Worm (Caenorhabditis elegans) whole organism, late embryonic: ENCODE measurements around the gene nhr-236.

Experiments
- C08G9.2 ChIP-seq: sonication (generic microtip); optimal IDR thresholded peaks from 2 replicates; lab custom pipeline; 2016; ENCODE audit warnings: mild to moderate bottlenecking, missing genetic modification characterization, moderate library complexity, missing compliant biosample characterization
- F13H6.1 ChIP-seq: sonication (generic microtip); optimal IDR thresholded peaks from 2 replicates; lab custom pipeline; 2016; ENCODE audit warnings: missing genetic modification characterization, missing compliant biosample characterization
- K02D7.2 ChIP-seq: sonication (generic microtip); optimal IDR thresholded peaks from 2 replicates; lab custom pipeline; 2017; ENCODE audit warnings: mild to moderate bottlenecking, missing genetic modification characterization, missing compliant biosample characterization
- K09A11.1 ChIP-seq: sonication (generic microtip); optimal IDR thresholded peaks from 2 replicates; lab custom pipeline; 2017; ENCODE audit warnings: antibody characterized with exemption, mild to moderate bottlenecking, missing genetic modification characterization, missing compliant biosample characterization; ENCODE audit not compliant: insufficient read depth
- Y22D7AL.16 ChIP-seq: sonication (generic microtip); optimal IDR thresholded peaks from 2 replicates; lab custom pipeline; 2016; ENCODE audit warnings: missing genetic modification characterization, missing compliant biosample characterization
- ceh-14 ChIP-seq: sonication (generic microtip); optimal IDR thresholded peaks from 2 replicates; lab custom pipeline; 2016; ENCODE audit warnings: missing genotype, missing genetic modification characterization, missing compliant biosample characterization
- ceh-19 ChIP-seq: fragments of 200-800 bp; sonication (Bioruptor generic); optimal IDR thresholded peaks from 2 replicates; lab custom pipeline; 2018; ENCODE audit warnings: mild to moderate bottlenecking, missing genetic modification characterization, missing compliant biosample characterization
- ceh-2 ChIP-seq: sonication (generic microtip); optimal IDR thresholded peaks from 2 replicates; lab custom pipeline; 2016; ENCODE audit warnings: missing genotype, missing genetic modification characterization, missing compliant biosample characterization
- ceh-22 ChIP-seq: sonication (generic microtip); optimal IDR thresholded peaks from 2 replicates; lab custom pipeline; 2017; ENCODE audit warnings: missing biosample characterization, missing genetic modification characterization
- ceh-31 ChIP-seq: sonication (generic microtip); optimal IDR thresholded peaks from 2 replicates; lab custom pipeline; 2016; ENCODE audit warnings: missing genetic modification characterization, missing compliant biosample characterization
- ceh-48 ChIP-seq: sonication (generic microtip); optimal IDR thresholded peaks from 2 replicates; lab custom pipeline; 2016; ENCODE audit warnings: missing genetic modification characterization, inconsistent platforms, missing compliant biosample characterization
- ceh-9 ChIP-seq: sonication (generic microtip); optimal IDR thresholded peaks from 2 replicates; lab custom pipeline; 2016; ENCODE audit warnings: mild to moderate bottlenecking, missing genetic modification characterization, inconsistent platforms, missing compliant biosample characterization
- che-1 ChIP-seq: sonication (generic microtip); optimal IDR thresholded peaks from 2 replicates; lab custom pipeline; 2016; ENCODE audit warnings: mild to moderate bottlenecking, missing genetic modification characterization, missing compliant biosample characterization
- dve-1 ChIP-seq: sonication (generic microtip); optimal IDR thresholded peaks from 2 replicates; lab custom pipeline; 2017; ENCODE audit warnings: antibody characterized with exemption, mild to moderate bottlenecking, missing genetic modification characterization, missing compliant biosample characterization
- elt-2 ChIP-seq: sonication (generic microtip); optimal IDR thresholded peaks from 2 replicates; lab custom pipeline; 2016; ENCODE audit warnings: missing genetic modification reagents, missing genetic modification characterization, missing compliant biosample characterization
- elt-4 ChIP-seq: sonication (generic microtip); optimal IDR thresholded peaks from 2 replicates; lab custom pipeline; 2016; ENCODE audit warnings: missing genetic modification characterization, missing compliant biosample characterization
- ets-4 ChIP-seq: sonication (generic microtip); optimal IDR thresholded peaks from 2 replicates; lab custom pipeline; 2016; ENCODE audit warnings: missing genetic modification characterization, missing compliant biosample characterization
- eyg-1 ChIP-seq: sonication (generic microtip); optimal IDR thresholded peaks from 2 replicates; lab custom pipeline; 2016; ENCODE audit warnings: missing genotype, missing genetic modification characterization, missing compliant biosample characterization
- fkh-10 ChIP-seq: fragments of 150-350 bp; optimal IDR thresholded peaks from 2 replicates; lab custom pipeline; 2014; ENCODE audit warnings: missing biosample characterization, missing genetic modification reagents, missing genetic modification characterization
- fkh-6 ChIP-seq: sonication (generic microtip); optimal IDR thresholded peaks from 2 replicates; lab custom pipeline; 2016; ENCODE audit warnings: missing genetic modification characterization, missing compliant biosample characterization
- hlh-30 ChIP-seq: sonication (generic microtip); optimal IDR thresholded peaks from 2 replicates; lab custom pipeline; 2017; ENCODE audit warnings: antibody characterized with exemption, missing genetic modification characterization, missing compliant biosample characterization; ENCODE audit not compliant: insufficient read depth
- hlh-6 ChIP-seq: sonication (generic microtip); optimal IDR thresholded peaks from 2 replicates; lab custom pipeline; 2016; ENCODE audit warnings: missing genotype, missing genetic modification characterization, missing compliant biosample characterization
- madf-2 ChIP-seq: sonication (generic microtip); optimal IDR thresholded peaks from 2 replicates; lab custom pipeline; 2017; ENCODE audit warnings: missing genetic modification characterization, missing compliant biosample characterization
- mec-3 ChIP-seq: sonication (generic microtip); optimal IDR thresholded peaks from 2 replicates; lab custom pipeline; 2016; ENCODE audit warnings: borderline replicate concordance, missing genetic modification characterization, missing compliant biosample characterization
- nfya-1 ChIP-seq: sonication (generic microtip); optimal IDR thresholded peaks from 2 replicates; lab custom pipeline; 2017; ENCODE audit warnings: missing genetic modification characterization, mild to moderate bottlenecking, missing compliant biosample characterization, antibody characterized with exemption, moderate library complexity
- nhr-11 ChIP-seq: fragments of 150-350 bp; optimal IDR thresholded peaks from 2 replicates; lab custom pipeline; 2014; ENCODE audit warnings: missing biosample characterization, missing genetic modification characterization
- odd-2 ChIP-seq: sonication (generic microtip); optimal IDR thresholded peaks from 2 replicates; lab custom pipeline; 2017; ENCODE audit warnings: antibody characterized with exemption, mild to moderate bottlenecking, missing genetic modification characterization, missing compliant biosample characterization
- pat-9 ChIP-seq: fragments of 200-800 bp; sonication (Bioruptor generic); optimal IDR thresholded peaks from 2 replicates; lab custom pipeline; 2018; ENCODE audit warnings: mild to moderate bottlenecking, missing genetic modification characterization, moderate library complexity, missing compliant biosample characterization
- pax-1 ChIP-seq: fragments of 150-350 bp; optimal IDR thresholded peaks from 2 replicates; lab custom pipeline; 2014; ENCODE audit warnings: missing biosample characterization, missing genetic modification characterization
- pqm-1 ChIP-seq: sonication (generic microtip); optimal IDR thresholded peaks from 2 replicates; lab custom pipeline; 2016; ENCODE audit warnings: missing genetic modification characterization, missing compliant biosample characterization
- pros-1 ChIP-seq: fragments of 150-350 bp; optimal IDR thresholded peaks from 2 replicates; lab custom pipeline; 2014; ENCODE audit warnings: missing biosample characterization, missing genetic modification reagents, missing genetic modification characterization
- rnt-1 ChIP-seq: sonication (generic microtip); optimal IDR thresholded peaks from 2 replicates; lab custom pipeline; 2016; ENCODE audit warnings: missing genetic modification characterization, missing compliant biosample characterization
- tbx-2 ChIP-seq: sonication (generic microtip); optimal IDR thresholded peaks from 2 replicates; lab custom pipeline; 2016; ENCODE audit warnings: missing genetic modification characterization, missing compliant biosample characterization
- tbx-7 ChIP-seq: sonication (generic microtip); optimal IDR thresholded peaks from 2 replicates; lab custom pipeline; 2016; ENCODE audit warnings: missing genotype, missing genetic modification characterization, missing compliant biosample characterization
- ttx-3 ChIP-seq: sonication (generic microtip); optimal IDR thresholded peaks from 2 replicates; lab custom pipeline; 2016; ENCODE audit warnings: missing genetic modification reagents, missing genetic modification characterization, missing compliant biosample characterization
- unc-42 ChIP-seq: sonication (generic microtip); optimal IDR thresholded peaks from 2 replicates; lab custom pipeline; 2016; ENCODE audit warnings: missing genotype, missing genetic modification characterization, missing compliant biosample characterization
- zip-5 ChIP-seq: sonication (generic microtip); optimal IDR thresholded peaks from 2 replicates; lab custom pipeline; 2016; ENCODE audit warnings: missing genetic modification characterization, missing compliant biosample characterization

The nhr-236 gene

ce11 chrIV:2321546-2321945 is 7.9 kb downstream of the nhr-236 start:
- TF ChIP-seq nfya-1 (tag; lab: Kevin White, UChicago) (peak; percentile 24), ceh-9 (tag; lab: Kevin White, UChicago) (no peak)

DNA sequence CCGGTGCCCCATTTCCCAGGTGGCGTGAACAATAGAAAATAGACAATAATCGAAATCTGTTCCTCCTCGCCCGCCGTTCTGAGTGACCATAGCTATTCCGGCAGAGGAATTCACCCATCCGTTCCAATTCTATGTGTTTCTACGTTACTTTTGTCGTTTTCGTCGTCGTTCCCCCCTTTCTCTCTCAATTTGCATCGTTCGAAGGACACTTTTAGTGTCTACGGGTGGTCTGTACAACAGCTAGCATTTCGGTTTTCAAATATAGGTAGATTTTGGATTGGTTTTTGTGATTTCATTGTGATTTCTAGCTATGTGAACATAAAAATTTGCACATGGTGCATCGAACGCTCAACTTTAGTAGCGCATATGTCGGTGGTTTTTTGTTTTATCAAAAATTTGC is 9.4 kb downstream of the nhr-236 start:
- TF ChIP-seq che-1 (no peak), eyg-1 (tag; lab: Kevin White, UChicago) (no peak), F13H6.1 (tag; lab: Kevin White, UChicago) (no peak), pros-1 (no peak), nfya-1 (tag; lab: Kevin White, UChicago) (no peak), elt-2 (tag; lab: Kevin White, UChicago) (no peak), ceh-22 (no peak)
- TF ChIP-seq, all 69 proteins: peak for 0

DNA sequence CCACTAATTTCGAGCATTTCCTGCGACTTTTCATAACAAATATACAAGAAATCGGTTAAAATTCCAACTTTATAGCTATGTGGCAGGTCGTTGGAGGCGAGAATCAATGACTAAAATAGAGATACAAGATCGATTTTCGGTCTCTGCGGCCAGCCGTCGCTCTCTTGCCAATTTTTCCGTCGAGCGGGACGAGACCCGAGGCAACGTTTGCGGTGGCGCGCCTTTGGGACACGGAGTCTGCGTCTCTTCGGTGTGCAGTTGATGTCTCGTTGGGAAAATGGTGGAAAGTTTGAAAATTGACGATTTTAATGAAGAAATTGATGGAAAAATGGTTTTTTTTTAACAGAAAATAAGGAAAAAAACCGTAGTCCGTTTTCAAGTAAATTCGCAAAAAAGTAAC is 12.6 kb downstream of the nhr-236 start:
- TF ChIP-seq tbx-2, result peak; percentile 26
- no peak for TF ChIP-seq ttx-3 (tag; lab: Kevin White, UChicago)
- peak; percentile 2 for TF ChIP-seq ceh-31 (tag; lab: Kevin White, UChicago)
- no peak for TF ChIP-seq pax-1 (tag; lab: Kevin White, UChicago)
- TF ChIP-seq hlh-6 (tag; lab: Kevin White, UChicago), result no peak
- peak; percentile 25 for TF ChIP-seq nfya-1 (tag; lab: Kevin White, UChicago)
- TF ChIP-seq ceh-48, result peak; percentile 66
- TF ChIP-seq rnt-1, result peak; percentile 46
- TF ChIP-seq ets-4 (tag; lab: Kevin White, UChicago), result no peak
- no peak for TF ChIP-seq nhr-11 (tag; lab: Kevin White, UChicago)

DNA sequence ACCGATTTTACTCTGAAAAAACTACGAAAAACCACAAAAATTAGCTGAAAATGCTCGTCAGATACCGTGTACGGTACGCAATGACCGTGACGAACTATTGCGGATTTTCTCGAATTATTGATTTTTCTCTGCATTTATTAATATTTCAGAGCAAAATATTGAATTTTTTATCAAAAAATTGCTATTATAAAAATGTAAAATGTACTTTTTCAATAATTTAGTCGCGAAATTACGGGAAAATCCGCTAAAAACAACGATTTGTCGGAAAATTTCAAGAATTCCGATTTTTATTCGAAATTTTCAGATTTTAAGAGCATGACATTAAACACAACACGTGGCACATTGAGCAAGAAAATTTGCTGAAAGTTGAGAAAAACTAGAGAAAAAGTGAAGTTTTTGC is 13.2 kb downstream of the nhr-236 start, which contains the start of gene Y38F2AL.12:
Gene Y38F2AL.12, plus strand, starts transcription at position 301 of the 400 bp plus-strand sequence.
- TF ChIP-seq F13H6.1 (tag; lab: Kevin White, UChicago) (no peak), unc-42 (tag; lab: Kevin White, UChicago) (no peak), mec-3 (tag; lab: Kevin White, UChicago) (no peak), pqm-1 (tag; lab: Kevin White, UChicago) (no peak), fkh-10 (GFP tag; lab: Kevin White, UChicago) (no peak), ceh-31 (tag; lab: Kevin White, UChicago) (no peak), ceh-2 (no peak), hlh-30 (no peak), ceh-48 (no peak), Y22D7AL.16 (no peak), ceh-19 (GFP tag; lab: Kevin White, UChicago) (no peak), ets-4 (tag; lab: Kevin White, UChicago) (no peak), C08G9.2 (tag; lab: Kevin White, UChicago) (no peak), tbx-7 (tag; lab: Kevin White, UChicago) (no peak), ttx-3 (tag; lab: Kevin White, UChicago) (no peak), ceh-14 (no peak), madf-2 (tag; lab: Kevin White, UChicago) (no peak)

ce11 chrIV:2315545-2315995 is 13.9 kb downstream of the nhr-236 start, which contains the start of gene vha-3:
TSS of gene vha-3 (minus strand) at chrIV:2315945.
- TF ChIP-seq K09A11.1 (tag; lab: Kevin White, UChicago), result no peak
- no peak for TF ChIP-seq elt-4 (tag; lab: Kevin White, UChicago)
- TF ChIP-seq dve-1 (tag; lab: Kevin White, UChicago), result no peak
- TF ChIP-seq nfya-1 (tag; lab: Kevin White, UChicago), result no peak
- no peak for TF ChIP-seq tbx-7 (tag; lab: Kevin White, UChicago)
- no peak for TF ChIP-seq ceh-31 (tag; lab: Kevin White, UChicago)
- TF ChIP-seq fkh-6, result no peak
- TF ChIP-seq pat-9 (tag; lab: Kevin White, UChicago), result no peak
- no peak for TF ChIP-seq odd-2 (tag; lab: Kevin White, UChicago)
- no peak for TF ChIP-seq zip-5 (tag; lab: Kevin White, UChicago)
- no peak for TF ChIP-seq K02D7.2 (tag; lab: Kevin White, UChicago)
